Worm (Caenorhabditis elegans) whole organism, young adult: ENCODE measurements around the gene F38A1.15.

Experiments
- B0261.1 ChIP-seq: sonication (generic microtip); optimal IDR thresholded peaks from 2 replicates; lab custom pipeline; 2016; ENCODE audit warnings: mild to moderate bottlenecking, missing genetic modification characterization, moderate library complexity, missing compliant biosample characterization
- B0336.3 ChIP-seq: fragments of 200-800 bp; sonication (Bioruptor generic); IDR thresholded peaks from 2 replicates; pipeline ENCODE4 v1.3.6; 2022; ENCODE audit warnings: missing genetic modification characterization, missing compliant biosample characterization
- C17E4.6 ChIP-seq: fragments of 200-800 bp; sonication (Bioruptor generic); IDR thresholded peaks from 2 replicates; pipeline ENCODE4 v1.3.6; 2022; ENCODE audit warnings: missing genetic modification reagents, missing genetic modification characterization, missing compliant biosample characterization
- F23B12.7 ChIP-seq: sonication (generic microtip); optimal IDR thresholded peaks from 2 replicates; lab custom pipeline; 2017; ENCODE audit warnings: missing genetic modification characterization, mild to moderate bottlenecking, missing compliant biosample characterization, antibody characterized with exemption, moderate library complexity; ENCODE audit not compliant: insufficient read depth
- F49E8.2 ChIP-seq: sonication (generic microtip); optimal IDR thresholded peaks from 3 replicates; lab custom pipeline; 2017; ENCODE audit warnings: missing genetic modification characterization, mild to moderate bottlenecking, missing compliant biosample characterization, antibody characterized with exemption, moderate library complexity; ENCODE audit not compliant: insufficient read depth
- T26A5.8 ChIP-seq: sonication (generic microtip); optimal IDR thresholded peaks from 2 replicates; lab custom pipeline; 2016; ENCODE audit warnings: missing genetic modification characterization, missing compliant biosample characterization
- ama-1 ChIP-seq, 3 experiments: fragments of 150-350 bp in 1 of 3; sonication (generic microtip) in 2 of 3; optimal IDR thresholded peaks; 2 replicates each; lab custom pipeline; 2014 to 2018; ENCODE audit warnings: missing biosample characterization in 2 of 3, missing genetic modification characterization in 2 of 3, missing genetic modification reagents in 2 of 3
- aptf-2 ChIP-seq: fragments of 200-800 bp; sonication (Bioruptor generic); conservative IDR thresholded peaks from 2 replicates; pipeline ENCODE4 v1.3.6; 2022; ENCODE audit warnings: missing genetic modification reagents, missing genetic modification characterization, missing compliant biosample characterization
- aptf-3 ChIP-seq: fragments of 200-800 bp; sonication (Bioruptor generic); IDR thresholded peaks from 2 replicates; pipeline ENCODE4 v1.3.6; 2022; ENCODE audit warnings: missing genetic modification characterization, missing compliant biosample characterization
- athp-1 ChIP-seq: sonication (generic microtip); optimal IDR thresholded peaks from 2 replicates; lab custom pipeline; 2017; ENCODE audit warnings: mild to moderate bottlenecking, missing genetic modification characterization, missing compliant biosample characterization
- bed-1 ChIP-seq: fragments of 200-800 bp; sonication (Bioruptor generic); IDR thresholded peaks from 2 replicates; pipeline ENCODE4 v1.3.6; 2022; ENCODE audit warnings: missing genetic modification reagents, missing genetic modification characterization, missing compliant biosample characterization
- ccch-3 ChIP-seq: fragments of 200-800 bp; sonication (Bioruptor generic); optimal IDR thresholded peaks from 2 replicates; lab custom pipeline; 2018; ENCODE audit warnings: mild to moderate bottlenecking, missing genetic modification characterization, missing compliant biosample characterization
- ceh-58 ChIP-seq: fragments of 200-800 bp; sonication (Bioruptor generic); IDR thresholded peaks from 2 replicates; pipeline ENCODE4 v1.3.6; 2022; ENCODE audit warnings: missing genetic modification characterization, missing compliant biosample characterization
- die-1 ChIP-seq: sonication (generic microtip); optimal IDR thresholded peaks from 2 replicates; lab custom pipeline; 2016; ENCODE audit warnings: missing genotype, mild to moderate bottlenecking, missing genetic modification characterization, missing compliant biosample characterization
- dpff-1 ChIP-seq: sonication (generic microtip); optimal IDR thresholded peaks from 2 replicates; lab custom pipeline; 2017; ENCODE audit warnings: mild to moderate bottlenecking, missing genetic modification characterization, missing compliant biosample characterization
- dpl-1 ChIP-seq: fragments of 150-350 bp; optimal IDR thresholded peaks from 2 replicates; lab custom pipeline; 2014; ENCODE audit warnings: missing biosample characterization, missing genetic modification reagents, missing genetic modification characterization
- efl-1 ChIP-seq: fragments of 150-350 bp; optimal IDR thresholded peaks from 2 replicates; lab custom pipeline; 2014; ENCODE audit warnings: missing biosample characterization, missing genetic modification reagents, missing genetic modification characterization
- egl-44 ChIP-seq: fragments of 200-800 bp; sonication (Bioruptor generic); IDR thresholded peaks from 2 replicates; pipeline ENCODE4 v1.3.6; 2022; ENCODE audit warnings: missing genetic modification reagents, missing genetic modification characterization, missing compliant biosample characterization
- egrh-3 ChIP-seq: fragments of 200-800 bp; sonication (Bioruptor generic); IDR thresholded peaks from 2 replicates; pipeline ENCODE4 v1.3.6; 2022; ENCODE audit warnings: missing genetic modification reagents, missing genetic modification characterization, missing compliant biosample characterization
- ets-4 ChIP-seq: fragments of 200-800 bp; sonication (Bioruptor generic); optimal IDR thresholded peaks from 2 replicates; lab custom pipeline; 2018; ENCODE audit warnings: mild to moderate bottlenecking, missing genetic modification characterization, missing compliant biosample characterization
- fkh-3 ChIP-seq: sonication (generic microtip); optimal IDR thresholded peaks from 2 replicates; lab custom pipeline; 2016; ENCODE audit warnings: mild to moderate bottlenecking, missing genetic modification characterization, missing compliant biosample characterization
- him-1 ChIP-seq: sonication (generic microtip); optimal IDR thresholded peaks from 2 replicates; lab custom pipeline; 2016; ENCODE audit warnings: missing genotype, missing genetic modification reagents, missing genetic modification characterization, missing compliant biosample characterization
- hlh-12 ChIP-seq: sonication (generic microtip); optimal IDR thresholded peaks from 2 replicates; lab custom pipeline; 2016; ENCODE audit warnings: missing genetic modification characterization, missing compliant biosample characterization
- hmg-20 ChIP-seq: fragments of 200-800 bp; sonication (Bioruptor generic); IDR thresholded peaks from 2 replicates; pipeline ENCODE4 v1.3.6; 2022; ENCODE audit warnings: missing genetic modification reagents, missing genetic modification characterization, missing compliant biosample characterization
- lag-1 ChIP-seq: fragments of 200-800 bp; sonication (Bioruptor generic); IDR thresholded peaks from 2 replicates; pipeline ENCODE4 v1.3.6; 2022; ENCODE audit warnings: missing genetic modification reagents, missing genetic modification characterization, missing compliant biosample characterization
- let-526 ChIP-seq: fragments of 200-800 bp; sonication (Bioruptor generic); IDR thresholded peaks from 2 replicates; pipeline ENCODE4 v1.3.6; 2022; ENCODE audit warnings: missing genetic modification reagents, missing genetic modification characterization, missing compliant biosample characterization
- let-607 ChIP-seq, 2 experiments: fragments of 200-800 bp in 1 of 2; sonication (Bioruptor generic) in 1 of 2; sonication (generic microtip) in 1 of 2; optimal IDR thresholded peaks; 2 replicates each; lab custom pipeline; 2016 to 2018; ENCODE audit warnings: mild to moderate bottlenecking in 2 of 2, missing compliant biosample characterization in 2 of 2, missing genetic modification characterization in 2 of 2, moderate library complexity in 2 of 2, missing genotype in 1 of 2
- lin-26 ChIP-seq: fragments of 200-800 bp; sonication (Bioruptor generic); IDR thresholded peaks from 2 replicates; pipeline ENCODE4 v1.3.6; 2022; ENCODE audit warnings: missing genetic modification reagents, missing genetic modification characterization, missing compliant biosample characterization
- lin-35 ChIP-seq, 3 experiments: fragments of 150-350 bp in 2 of 3; sonication (generic microtip) in 1 of 3; optimal IDR thresholded peaks; 2 replicates each; lab custom pipeline; 2014 to 2018; ENCODE audit warnings: missing biosample characterization in 3 of 3, missing genetic modification characterization in 3 of 3, missing genetic modification reagents in 3 of 3
- lir-1 ChIP-seq: fragments of 200-800 bp; sonication (Bioruptor generic); conservative IDR thresholded peaks from 2 replicates; pipeline ENCODE4 v1.3.6; 2022; ENCODE audit warnings: missing genetic modification reagents, missing genetic modification characterization, missing compliant biosample characterization
- madf-8 ChIP-seq: fragments of 200-800 bp; sonication (Bioruptor generic); conservative IDR thresholded peaks from 2 replicates; pipeline ENCODE4 v1.3.6; 2022; ENCODE audit warnings: missing genetic modification reagents, missing genetic modification characterization, missing compliant biosample characterization
- mcd-1 ChIP-seq: fragments of 200-800 bp; sonication (Bioruptor generic); IDR thresholded peaks from 2 replicates; pipeline ENCODE4 v1.3.6; 2022; ENCODE audit warnings: missing genetic modification reagents, missing genetic modification characterization, missing compliant biosample characterization
- nfya-1 ChIP-seq: sonication (generic microtip); optimal IDR thresholded peaks from 2 replicates; lab custom pipeline; 2017; ENCODE audit warnings: antibody characterized with exemption, missing compliant biosample characterization, missing genetic modification characterization, borderline replicate concordance; ENCODE audit not compliant: insufficient read depth
- nfya-2 ChIP-seq: fragments of 200-800 bp; sonication (Bioruptor generic); IDR thresholded peaks from 2 replicates; pipeline ENCODE4 v1.3.6; 2022; ENCODE audit warnings: missing genetic modification reagents, missing genetic modification characterization, missing compliant biosample characterization
- nhr-120 ChIP-seq: fragments of 200-800 bp; sonication (Bioruptor generic); IDR thresholded peaks from 2 replicates; pipeline ENCODE4 v1.3.6; 2022; ENCODE audit warnings: missing genetic modification characterization, missing compliant biosample characterization
- nhr-179 ChIP-seq: sonication (generic microtip); optimal IDR thresholded peaks from 2 replicates; lab custom pipeline; 2016; ENCODE audit warnings: mild to moderate bottlenecking, missing genetic modification characterization, missing compliant biosample characterization
- nhr-27 ChIP-seq: fragments of 200-800 bp; sonication (Bioruptor generic); optimal IDR thresholded peaks from 2 replicates; lab custom pipeline; 2018; ENCODE audit warnings: mild to moderate bottlenecking, missing genetic modification characterization, moderate library complexity, missing compliant biosample characterization
- nhr-80 ChIP-seq: sonication (generic microtip); optimal IDR thresholded peaks from 2 replicates; lab custom pipeline; 2016; ENCODE audit warnings: missing genetic modification characterization, missing compliant biosample characterization
- pha-4 ChIP-seq: fragments of 150-350 bp; sonication (generic microtip); optimal IDR thresholded peaks from 2 replicates; lab custom pipeline; 2014; ENCODE audit warnings: missing biosample characterization, missing genetic modification reagents, missing genetic modification characterization
- rec-8 ChIP-seq, 2 experiments: sonication (generic microtip); optimal IDR thresholded peaks; 2 replicates each; lab custom pipeline; 2016; ENCODE audit warnings: mild to moderate bottlenecking in 2 of 2, missing genetic modification characterization in 2 of 2, missing genetic modification reagents in 2 of 2, missing genotype in 2 of 2, missing biosample characterization in 1 of 2, missing compliant biosample characterization in 1 of 2, moderate library complexity in 1 of 2
- repo-1 ChIP-seq: sonication (generic microtip); optimal IDR thresholded peaks from 2 replicates; lab custom pipeline; 2017; ENCODE audit warnings: mild to moderate bottlenecking, missing genetic modification characterization, missing compliant biosample characterization
- sptf-2 ChIP-seq: fragments of 200-800 bp; sonication (Bioruptor generic); optimal IDR thresholded peaks from 2 replicates; lab custom pipeline; 2018; ENCODE audit warnings: mild to moderate bottlenecking, missing genetic modification characterization, missing compliant biosample characterization

F38A1.15 gene

DNA sequence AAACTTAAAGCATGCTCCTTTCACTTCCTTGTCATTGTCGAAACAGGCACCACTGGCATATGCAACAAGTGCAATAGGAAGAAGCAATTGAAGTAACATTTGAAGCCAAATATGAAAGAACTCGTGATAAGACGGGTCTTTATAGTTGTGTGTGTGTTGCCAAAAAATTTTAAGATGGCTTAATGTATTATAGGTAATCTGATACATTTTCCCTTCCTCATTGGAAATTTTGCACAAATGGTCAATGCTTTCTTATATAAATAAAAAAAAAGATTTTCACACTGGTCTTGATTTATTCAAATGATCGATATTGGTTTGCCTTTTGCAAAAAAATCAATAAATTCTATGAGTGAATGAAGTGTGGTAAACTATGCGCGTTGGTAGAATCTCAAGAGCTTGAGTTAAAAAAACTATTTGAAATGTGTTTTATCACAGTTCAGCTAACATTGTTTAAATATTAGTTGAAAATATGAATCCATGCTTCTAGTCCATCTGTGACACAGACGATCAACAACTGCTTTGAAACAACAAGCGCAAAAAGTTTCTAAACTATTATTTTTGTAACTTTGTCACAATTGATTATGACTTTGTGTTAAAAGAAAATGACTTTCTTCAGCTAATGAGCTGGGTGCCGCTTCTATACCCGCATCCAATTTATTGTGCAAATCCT, 8.2 kb upstream of the F38A1.15 start, which contains the start of the genes clec-166 and F38A1.6:
Gene clec-166, minus strand, starts transcription at position 101 of the 670 bp plus-strand sequence.
Gene F38A1.6, plus strand, starts transcription at position 620 of the 670 bp plus-strand sequence.
- TF ChIP-seq sptf-2, result no peak
- no peak for TF ChIP-seq athp-1 (tag; lab: Kevin White, UChicago)

DNA sequence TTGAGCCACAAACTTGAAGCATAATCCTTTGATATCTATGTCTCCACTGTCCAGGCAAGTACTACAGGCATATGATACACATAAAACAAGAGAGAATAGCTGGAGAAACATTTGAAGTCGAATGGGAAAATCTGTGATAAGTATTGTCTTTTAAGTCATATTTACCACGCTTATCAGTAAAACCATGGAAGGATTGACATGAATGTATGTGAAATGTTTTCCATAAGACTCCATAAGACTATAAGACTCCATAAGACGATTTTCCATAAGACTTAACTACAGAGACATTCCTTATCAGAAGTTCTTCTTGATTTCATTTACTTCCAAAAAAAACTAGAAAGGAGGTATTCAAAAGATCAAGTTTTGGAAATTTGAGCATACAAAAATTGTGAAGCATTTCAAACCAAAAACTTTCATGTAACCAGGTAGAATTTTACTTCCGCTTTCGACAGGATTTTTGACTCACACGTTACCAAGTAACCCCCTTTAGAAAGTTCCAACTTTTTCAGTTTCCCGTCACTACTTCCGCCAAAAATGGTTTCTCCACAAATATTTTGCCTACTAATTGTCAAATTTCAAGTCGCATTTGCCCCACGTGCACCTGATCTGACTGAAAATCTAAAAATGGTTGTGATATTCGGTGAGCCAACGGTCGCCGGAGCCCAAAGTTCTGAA, 3.7 kb upstream of the F38A1.15 start, which contains the start of the genes clec-165 and F38A1.11:
Gene clec-165, minus strand, starts transcription at position 125 of the 675 bp plus-strand sequence.
Gene F38A1.11, plus strand, starts transcription at position 625 of the 675 bp plus-strand sequence.
- TF ChIP-seq madf-8 (GFP tag; lab: Robert Waterston, UW), result no peak
- TF ChIP-seq nhr-80 (tag; lab: Kevin White, UChicago), result peak; percentile 25
- TF ChIP-seq, all 124 proteins: peak for 1

DNA sequence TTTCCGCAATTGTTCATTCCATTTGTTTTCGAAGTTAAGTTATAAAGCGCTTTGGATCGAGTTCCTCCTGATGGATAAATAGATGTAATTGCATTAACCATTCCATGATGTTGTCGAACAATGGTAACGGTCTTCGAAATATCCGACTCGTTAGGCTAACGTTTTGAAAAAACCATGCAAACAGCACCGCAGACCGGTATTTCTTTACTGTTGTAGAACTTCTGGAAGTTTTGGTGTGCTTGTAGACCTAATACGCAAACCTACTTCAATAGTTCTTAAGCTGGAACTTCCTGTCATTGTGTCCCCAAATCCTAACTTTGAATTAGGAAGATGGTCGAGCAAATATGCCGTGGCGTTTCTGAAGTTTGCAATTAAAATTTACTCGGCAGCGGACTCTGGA, 2.0 kb upstream of the F38A1.15 start, which contains the start of gene F38A1.9:
Gene F38A1.9, minus strand, starts transcription at position 101 of the 400 bp plus-strand sequence.
- no peak for TF ChIP-seq ceh-58 (GFP tag; lab: Robert Waterston, UW)
- no peak for TF ChIP-seq B0336.3 (GFP tag; lab: Robert Waterston, UW)
- no peak for TF ChIP-seq B0261.1
- no peak for TF ChIP-seq aptf-3 (GFP tag; lab: Robert Waterston, UW)
- TF ChIP-seq hmg-20, result no peak
- TF ChIP-seq lin-26 (GFP tag; lab: Robert Waterston, UW), result no peak
- TF ChIP-seq dpl-1 (GFP tag; lab: Kevin White, UChicago), result no peak
- no peak for TF ChIP-seq ama-1 (optimal IDR thresholded peaks at IDR 0.05; lab: Kevin White, UChicago)
- TF ChIP-seq ama-1 (GFP tag; optimal IDR thresholded peaks at IDR 0.05; lab: Kevin White, UChicago), result no peak
- no peak for TF ChIP-seq nfya-1 (tag; lab: Kevin White, UChicago)
- no peak for TF ChIP-seq fkh-3 (tag; lab: Kevin White, UChicago)
- no peak for TF ChIP-seq ccch-3 (GFP tag; lab: Kevin White, UChicago)
- no peak for TF ChIP-seq nhr-120
- TF ChIP-seq bed-1, result no peak
- no peak for TF ChIP-seq F49E8.2

- TF ChIP-seq efl-1 (peak; percentile 47), lir-1 (GFP tag; lab: Robert Waterston, UW) (no peak), let-607 (tag; optimal IDR thresholded peaks at IDR 0.05; lab: Kevin White, UChicago) (peak; percentile 97 to 98), dpff-1 (no peak), lag-1 (GFP tag; lab: Robert Waterston, UW) (no peak), nhr-179 (tag; lab: Kevin White, UChicago) (no peak), mcd-1 (GFP tag; lab: Robert Waterston, UW) (peak; percentile 50; the same call in 1 of the 2 replicates), egrh-3 (GFP tag; lab: Robert Waterston, UW) (no peak), rec-8 (tag; optimal IDR thresholded peaks at IDR 0.05; lab: Kevin White, UChicago) (no peak), F23B12.7 (tag; lab: Kevin White, UChicago) (peak; percentile 6), lin-35 (GFP tag; optimal IDR thresholded peaks at IDR 0.05; lab: Kevin White, UChicago) (no peak), aptf-2 (no peak), T26A5.8 (no peak), nhr-27 (tag; lab: Kevin White, UChicago) (no peak), let-526 (GFP tag; lab: Robert Waterston, UW) (no peak), ets-4 (GFP tag; lab: Kevin White, UChicago) (no peak), dpl-1 (GFP tag; lab: Kevin White, UChicago) (peak; percentile 41), die-1 (no peak), pha-4 (tag; lab: Kevin White, UChicago) (no peak), egl-44 (no peak), nfya-2 (no peak), hlh-12 (tag; lab: Kevin White, UChicago) (no peak), repo-1 (tag; lab: Kevin White, UChicago) (no peak), C17E4.6 (GFP tag; lab: Robert Waterston, UW) (no peak), him-1 (peak; percentile 45)
Measured at ce11 chrIV:1239686-1240085, 3.5 kb downstream of the F38A1.15 start, which contains the start of gene F38A1.8. F38A1.8 (minus strand) TSS chrIV:1239852.
